5 fruit fly cellular contexts compared by ENCODE assay signal in genomic region chrX:15023826-15024545, dm6.
TF ChIP-seq lines count a peak whose summit lies in the region.

TSS of gene be (plus strand) at chrX:15024436.

TF ChIP-seq in whole organism, adult, 20 proteins besides CTCF, POLR2A, EP300 and RAD21 (continued from another document):
- peak; percentile 40 for TF ChIP-seq tj (GFP tag; optimal IDR thresholded peaks at IDR 0.05; lab: Kevin White, UChicago)

TF ChIP-seq in whole organism, embryonic, 481 proteins besides CTCF, POLR2A, EP300 and RAD21 (continued from another document and continues in another):
- TF ChIP-seq kah (GFP tag; optimal IDR thresholded peaks at IDR 0.05; lab: Kevin White, UChicago) (peak; percentile 42), CG3726 (GFP tag; IDR thresholded peaks at IDR 0.05; lab: Robert Waterston, UW) (no peak; the same call in 2 of the 3 replicates), CG4360 (GFP tag; IDR thresholded peaks at IDR 0.05; lab: Robert Waterston, UW) (no peak), Sry-β (GFP tag; optimal IDR thresholded peaks at IDR 0.05; lab: Kevin White, UChicago) (no peak), tx (GFP tag; optimal IDR thresholded peaks at IDR 0.05; lab: Kevin White, UChicago) (no peak), CG34376 (GFP tag; optimal IDR thresholded peaks at IDR 0.05; lab: Kevin White, UChicago) (no peak), CG10431 (GFP tag; optimal IDR thresholded peaks at IDR 0.05; lab: Kevin White, UChicago) (peak; percentile 37), lbe (GFP tag; optimal IDR thresholded peaks at IDR 0.05; lab: Kevin White, UChicago) (no peak), HLH54F (GFP tag; optimal IDR thresholded peaks at IDR 0.05; lab: Kevin White, UChicago) (no peak), CG9727 (GFP tag; optimal IDR thresholded peaks at IDR 0.05; lab: Kevin White, UChicago) (peak; percentile 87), shn (GFP tag; optimal IDR thresholded peaks at IDR 0.05; lab: Kevin White, UChicago) (no peak), Dip3 (GFP tag; optimal IDR thresholded peaks at IDR 0.05; lab: Kevin White, UChicago) (no peak), CG13424 (tag; optimal IDR thresholded peaks at IDR 0.05; lab: Kevin White, UChicago) (peak; percentile 86), zf30C (GFP tag; optimal IDR thresholded peaks at IDR 0.05; lab: Kevin White, UChicago) (peak; percentile 92), CG11085 (GFP tag; IDR thresholded peaks at IDR 0.05; lab: Robert Waterston, UW) (no peak), CG17359 (tag; optimal IDR thresholded peaks at IDR 0.05; lab: Kevin White, UChicago) (peak; percentile 27), croc (GFP tag; conservative IDR thresholded peaks at IDR 0.05; lab: Robert Waterston, UW) (peak; percentile 60), ftz-f1 (GFP tag; optimal IDR thresholded peaks at IDR 0.05; lab: Kevin White, UChicago) (no peak), crc (GFP tag; optimal IDR thresholded peaks at IDR 0.05; lab: Kevin White, UChicago) (no peak), Dfd (GFP tag; optimal IDR thresholded peaks at IDR 0.05; lab: Kevin White, UChicago) (no peak), CG14441 (GFP tag; IDR thresholded peaks at IDR 0.05; lab: Robert Waterston, UW) (no peak), CG3407 (GFP tag; optimal IDR thresholded peaks at IDR 0.05; lab: Kevin White, UChicago) (peak; percentile 10), B-H1 (GFP tag; IDR thresholded peaks at IDR 0.05; lab: Robert Waterston, UW) (no peak), nau (GFP tag; optimal IDR thresholded peaks at IDR 0.05; lab: Kevin White, UChicago) (no peak), jing (GFP tag; optimal IDR thresholded peaks at IDR 0.05; lab: Kevin White, UChicago) (no peak), CG4328 (GFP tag; optimal IDR thresholded peaks at IDR 0.05; lab: Kevin White, UChicago) (peak; percentile 73), psq (GFP tag; optimal IDR thresholded peaks at IDR 0.05; lab: Kevin White, UChicago) (no peak), ap (GFP tag; IDR thresholded peaks at IDR 0.05; lab: Robert Waterston, UW) (no peak), gem (tag; optimal IDR thresholded peaks at IDR 0.05; lab: Kevin White, UChicago) (peak; percentile 90), Xrp1 (GFP tag; IDR thresholded peaks at IDR 0.05; lab: Robert Waterston, UW) (peak; percentile 72), Jarid2 (GFP tag; optimal IDR thresholded peaks at IDR 0.05; lab: Kevin White, UChicago) (peak; percentile 81), CG13624 (GFP tag; optimal IDR thresholded peaks at IDR 0.05; lab: Kevin White, UChicago) (no peak), CG6791 (GFP tag; IDR thresholded peaks at IDR 0.05; lab: Robert Waterston, UW; ENCODE audit: partially characterized antibody) (no peak), Awh (GFP tag; IDR thresholded peaks at IDR 0.05; lab: Robert Waterston, UW) (no peak)

TF ChIP-seq in whole organism, prepupa, 60 proteins besides CTCF, POLR2A, EP300 and RAD21 (continued from another document and continues in another):
- TF ChIP-seq CG8319 (GFP tag; optimal IDR thresholded peaks at IDR 0.05; lab: Kevin White, UChicago): no peak
- no peak for TF ChIP-seq Hr4 (GFP tag; optimal IDR thresholded peaks at IDR 0.05; lab: Kevin White, UChicago)
- TF ChIP-seq Hr39 (GFP tag; optimal IDR thresholded peaks at IDR 0.05; lab: Kevin White, UChicago): no peak
- peak; percentile 11 for TF ChIP-seq cyc (GFP tag; optimal IDR thresholded peaks at IDR 0.05; lab: Kevin White, UChicago)
- TF ChIP-seq CG31627 (GFP tag; optimal IDR thresholded peaks at IDR 0.05; lab: Kevin White, UChicago): no peak
- no peak for TF ChIP-seq CG7368 (GFP tag; optimal IDR thresholded peaks at IDR 0.05; lab: Kevin White, UChicago)
- TF ChIP-seq pdm3 (GFP tag; optimal IDR thresholded peaks at IDR 0.05; lab: Kevin White, UChicago): peak; percentile 32
- TF ChIP-seq CG3919 (GFP tag; optimal IDR thresholded peaks at IDR 0.05; lab: Kevin White, UChicago): peak; percentile 45
- TF ChIP-seq Met (GFP tag; optimal IDR thresholded peaks at IDR 0.05; lab: Kevin White, UChicago): peak; percentile 18
- TF ChIP-seq Eip75B (GFP tag; optimal IDR thresholded peaks at IDR 0.05; lab: Kevin White, UChicago): no peak
- peak; percentile 54 for TF ChIP-seq CG6808 (GFP tag; optimal IDR thresholded peaks at IDR 0.05; lab: Kevin White, UChicago)
- TF ChIP-seq net (GFP tag; optimal IDR thresholded peaks at IDR 0.05; lab: Kevin White, UChicago): no peak
- no peak for TF ChIP-seq fd59A (GFP tag; optimal IDR thresholded peaks at IDR 0.05; lab: Kevin White, UChicago)
- no peak; the same call in 1 of the 2 replicates for TF ChIP-seq CG11294 (GFP tag; IDR thresholded peaks at IDR 0.05; lab: Robert Waterston, UW)
- peak; percentile 41 to 66 for TF ChIP-seq ss (GFP tag; optimal IDR thresholded peaks at IDR 0.05; lab: Kevin White, UChicago)
- peak; percentile 70 for TF ChIP-seq CG10631 (GFP tag; optimal IDR thresholded peaks at IDR 0.05; lab: Kevin White, UChicago)
- no peak for TF ChIP-seq CG1621 (tag; optimal IDR thresholded peaks at IDR 0.05; lab: Kevin White, UChicago)
- peak; percentile 16 for TF ChIP-seq Sox15 (GFP tag; optimal IDR thresholded peaks at IDR 0.05; lab: Kevin White, UChicago)
- peak; percentile 57 for TF ChIP-seq CG11762 (GFP tag; optimal IDR thresholded peaks at IDR 0.05; lab: Kevin White, UChicago; ENCODE audit: insufficient read depth)
- peak; percentile 33 for TF ChIP-seq vri (GFP tag; optimal IDR thresholded peaks at IDR 0.05; lab: Kevin White, UChicago)
- peak; percentile 56 for TF ChIP-seq CG6792 (GFP tag; optimal IDR thresholded peaks at IDR 0.05; lab: Kevin White, UChicago)
- TF ChIP-seq Smox (GFP tag; optimal IDR thresholded peaks at IDR 0.05; lab: Kevin White, UChicago): peak; percentile 16
- peak; percentile 75 for TF ChIP-seq CG8632 (GFP tag; optimal IDR thresholded peaks at IDR 0.05; lab: Kevin White, UChicago)
- peak; percentile 29 for TF ChIP-seq CG4318 (GFP tag; optimal IDR thresholded peaks at IDR 0.05; lab: Kevin White, UChicago)
- TF ChIP-seq Blimp-1 (GFP tag; optimal IDR thresholded peaks at IDR 0.05; lab: Kevin White, UChicago): peak; percentile 53
- peak; percentile 76 for TF ChIP-seq svp (GFP tag; lab: Kevin White, UChicago)
- no peak for TF ChIP-seq lz (GFP tag; optimal IDR thresholded peaks at IDR 0.05; lab: Kevin White, UChicago)
- TF ChIP-seq CG6163 (GFP tag; IDR thresholded peaks at IDR 0.05; lab: Robert Waterston, UW): peak; percentile 59
- TF ChIP-seq CG15336 (GFP tag; IDR thresholded peaks at IDR 0.05; lab: Robert Waterston, UW): peak; percentile 63
- TF ChIP-seq CG3032 (tag; optimal IDR thresholded peaks at IDR 0.05; lab: Kevin White, UChicago): peak; percentile 80
- TF ChIP-seq dsx (GFP tag; optimal IDR thresholded peaks at IDR 0.05; lab: Kevin White, UChicago; ENCODE audit: poor library complexity, severe bottlenecking): peak; percentile 59
- peak; percentile 64; the same call in 2 of the 3 replicates for TF ChIP-seq CG8119 (GFP tag; IDR thresholded peaks at IDR 0.05; lab: Robert Waterston, UW)
- TF ChIP-seq acj6 (GFP tag; optimal IDR thresholded peaks at IDR 0.05; lab: Kevin White, UChicago): peak; percentile 14
- peak; percentile 47 for TF ChIP-seq Sox102F (GFP tag; optimal IDR thresholded peaks at IDR 0.05; lab: Kevin White, UChicago)

TF ChIP-seq in whole organism, pupa, 21 proteins besides CTCF, POLR2A, EP300 and RAD21 (continued from another document):
- peak; percentile 66 for TF ChIP-seq Snoo (tag; optimal IDR thresholded peaks at IDR 0.05; lab: Kevin White, UChicago)

TF ChIP-seq in whole organism, wandering third instar larva, 38 proteins besides CTCF, POLR2A, EP300 and RAD21 (continued from another document):
- TF ChIP-seq lola (GFP tag; optimal IDR thresholded peaks at IDR 0.05; lab: Kevin White, UChicago) (no peak), sv (GFP tag; optimal IDR thresholded peaks at IDR 0.05; lab: Kevin White, UChicago) (no peak), GATAd (GFP tag; optimal IDR thresholded peaks at IDR 0.05; lab: Kevin White, UChicago) (no peak), foxo (GFP tag; optimal IDR thresholded peaks at IDR 0.05; lab: Kevin White, UChicago) (peak in 1 of 2 experiments; percentile 68), Abd-B (GFP tag; optimal IDR thresholded peaks at IDR 0.05; lab: Kevin White, UChicago) (no peak), dmrt93B (GFP tag; optimal IDR thresholded peaks at IDR 0.05; lab: Kevin White, UChicago) (peak; percentile 39), dl (GFP tag; optimal IDR thresholded peaks at IDR 0.05; lab: Kevin White, UChicago; ENCODE audit: insufficient read depth in 1 of 2, partially characterized antibody in 2 of 2) (no peak), Rel (GFP tag; optimal IDR thresholded peaks at IDR 0.05; lab: Kevin White, UChicago) (no peak), Rel (tag; optimal IDR thresholded peaks at IDR 0.05; lab: Kevin White, UChicago) (no peak)
TF ChIP-seq in whole organism, wandering third instar larva: peak in this region for 16.
